Worm (Caenorhabditis elegans): Measurements from ENCODE around the gene clec-227.

ce11 chrV:14436195-14436594 is 36.1 kb upstream of the clec-227 start:
- TF ChIP-seq blmp-1 (tag; optimal IDR thresholded peaks at IDR 0.05; ENCODE audit: insufficient read depth) (no peak), nhr-12 (tag; optimal IDR thresholded peaks at IDR 0.05) (no peak), ama-1 (optimal IDR thresholded peaks at IDR 0.05) (no peak), aly-2 (tag; optimal IDR thresholded peaks at IDR 0.05) (no peak), lin-39 (tag; optimal IDR thresholded peaks at IDR 0.05) (no peak), unc-39 (tag; optimal IDR thresholded peaks at IDR 0.05) (no peak), peb-1 (tag; optimal IDR thresholded peaks at IDR 0.05) (no peak), ztf-1 (GFP tag; conservative IDR thresholded peaks at IDR 0.05) (no peak), zag-1 (tag; optimal IDR thresholded peaks at IDR 0.05) (no peak), elt-1 (tag; optimal IDR thresholded peaks at IDR 0.05) (no peak), nhr-77 (tag; optimal IDR thresholded peaks at IDR 0.05) (no peak), unc-62 (GFP tag; optimal IDR thresholded peaks at IDR 0.05) (no peak)

Measured in whole organism, L2 larva.